Worm (Caenorhabditis elegans): Measurements from ENCODE around the gene F35H12.5.
A peak's percentile ranks its signal among the peaks of the same experiment; 100 is the strongest.

DNA sequence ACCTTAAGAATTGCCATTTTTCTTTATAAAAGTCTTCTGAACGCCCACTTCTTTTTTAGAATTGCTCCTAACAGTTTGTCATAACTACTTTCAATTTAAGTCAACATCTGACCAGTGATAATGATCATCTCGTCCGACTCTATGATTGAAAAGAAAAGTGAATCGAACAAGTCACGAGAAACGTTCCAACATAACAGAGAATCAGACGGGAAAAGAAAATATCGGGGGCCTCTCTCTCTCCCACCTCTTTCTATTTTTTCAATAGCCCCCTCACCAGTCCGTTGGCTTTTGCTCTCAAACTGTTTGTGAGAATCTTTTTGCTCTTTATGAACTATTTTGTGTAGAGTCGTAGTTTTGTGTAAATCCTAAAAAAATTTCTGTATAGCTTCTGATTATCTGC is 9.4 kb downstream of the F35H12.5 start:
- TF ChIP-seq lsy-2 (tag; optimal IDR thresholded peaks at IDR 0.05) (peak in 1 of 2 experiments; percentile 10), duxl-1 (tag; optimal IDR thresholded peaks at IDR 0.05; ENCODE audit: poor library complexity) (no peak), unc-62 (GFP tag; optimal IDR thresholded peaks at IDR 0.05 in 1 of 2) (no peak), unc-62 (tag; optimal IDR thresholded peaks at IDR 0.05) (no peak), spr-3 (GFP tag; optimal IDR thresholded peaks at IDR 0.05) (no peak), unc-39 (tag; optimal IDR thresholded peaks at IDR 0.05) (no peak), spr-1 (tag; optimal IDR thresholded peaks at IDR 0.05) (no peak), F26F4.8 (GFP tag; conservative IDR thresholded peaks at IDR 0.05) (no peak), mdl-1 (tag; optimal IDR thresholded peaks at IDR 0.05) (no peak), ZK546.5 (tag; optimal IDR thresholded peaks at IDR 0.05) (no peak), hlh-30 (tag; optimal IDR thresholded peaks at IDR 0.05; ENCODE audit: insufficient read depth) (peak; percentile 76), D1046.2 (GFP tag; IDR thresholded peaks at IDR 0.05) (no peak), egl-27 (tag; optimal IDR thresholded peaks at IDR 0.05) (no peak)

All from whole organism, L4 larva.